Fruit fly (Drosophila melanogaster) whole organism, embryonic: ENCODE data around the gene plx.

ENCODE experiments used
- B-H1 ChIP-seq: fragments of 200-800 bp; sonication (Bioruptor generic); IDR thresholded peaks from 3 replicates; pipeline ENCODE4 v1.3.6; 2022; ENCODE audit warnings: missing biosample characterization, missing genetic modification characterization
- BEAF-32 ChIP-seq: fragments of 200-800 bp; sonication (Bioruptor generic); optimal IDR thresholded peaks from 3 replicates; lab custom pipeline; 2017; ENCODE audit warnings: missing biosample characterization, missing genetic modification characterization, mild to moderate bottlenecking, moderate library complexity, missing genetic modification reagents
- Bgb ChIP-seq: fragments of 200-800 bp; sonication (Bioruptor generic); IDR thresholded peaks from 2 replicates; pipeline ENCODE4 v1.3.6; 2022; ENCODE audit warnings: missing biosample characterization, missing genetic modification characterization; ENCODE audit not compliant: partially characterized antibody
- CG10654 ChIP-seq: fragments of 200-800 bp; sonication (Bioruptor generic); optimal IDR thresholded peaks from 2 replicates; lab custom pipeline; 2016; ENCODE audit warnings: missing biosample characterization, missing genetic modification characterization
- CG10979 ChIP-seq: fragments of 200-800 bp; sonication (Bioruptor generic); optimal IDR thresholded peaks from 2 replicates; lab custom pipeline; 2018; ENCODE audit warnings: missing biosample characterization, mild to moderate bottlenecking, missing genetic modification characterization, moderate library complexity
- CG11456 ChIP-seq: fragments of 200-800 bp; sonication (Bioruptor generic); IDR thresholded peaks from 3 replicates; pipeline ENCODE4 v1.3.6; 2022; ENCODE audit warnings: missing biosample characterization, missing genetic modification characterization
- CG12219 ChIP-seq: fragments of 200-800 bp; sonication (Bioruptor generic); optimal IDR thresholded peaks from 3 replicates; lab custom pipeline; 2018; ENCODE audit warnings: missing biosample characterization, mild to moderate bottlenecking, missing genetic modification characterization
- CG12391 ChIP-seq: fragments of 200-800 bp; sonication (Bioruptor generic); optimal IDR thresholded peaks from 3 replicates; lab custom pipeline; 2018; ENCODE audit warnings: missing biosample characterization, mild to moderate bottlenecking, missing genetic modification characterization, moderate library complexity
- CG13424 ChIP-seq: fragments of 200-800 bp; sonication (Bioruptor generic); optimal IDR thresholded peaks from 2 replicates; lab custom pipeline; 2019; ENCODE audit warnings: missing biosample characterization, mild to moderate bottlenecking, missing genetic modification characterization, moderate library complexity
- CG14965 ChIP-seq: fragments of 200-800 bp; sonication (Bioruptor generic); optimal IDR thresholded peaks from 2 replicates; lab custom pipeline; 2016; ENCODE audit warnings: missing biosample characterization, missing genetic modification characterization, borderline replicate concordance
- CG15011 ChIP-seq: fragments of 200-800 bp; sonication (Bioruptor generic); optimal IDR thresholded peaks from 3 replicates; lab custom pipeline; 2018; ENCODE audit warnings: missing biosample characterization, mild to moderate bottlenecking, missing genetic modification characterization
- CG15514 ChIP-seq: fragments of 200-800 bp; sonication (Bioruptor generic); optimal IDR thresholded peaks from 3 replicates; lab custom pipeline; 2017; ENCODE audit warnings: missing biosample characterization, missing genetic modification characterization, mild to moderate bottlenecking, moderate library complexity, missing genetic modification reagents
- CG1603 ChIP-seq: fragments of 200-800 bp; sonication (Bioruptor generic); optimal IDR thresholded peaks from 2 replicates; lab custom pipeline; 2019; ENCODE audit warnings: missing biosample characterization, mild to moderate bottlenecking, missing genetic modification characterization, moderate library complexity
- CG17912 ChIP-seq: fragments of 200-800 bp; sonication (Bioruptor generic); optimal IDR thresholded peaks from 2 replicates; lab custom pipeline; 2018; ENCODE audit warnings: missing biosample characterization, mild to moderate bottlenecking, missing genetic modification characterization
- CG34376 ChIP-seq: fragments of 200-800 bp; sonication (Bioruptor generic); optimal IDR thresholded peaks from 2 replicates; lab custom pipeline; 2018; ENCODE audit warnings: missing biosample characterization, mild to moderate bottlenecking, missing genetic modification characterization
- CG3995 ChIP-seq: fragments of 200-800 bp; sonication (Bioruptor generic); optimal IDR thresholded peaks from 3 replicates; lab custom pipeline; 2016; ENCODE audit warnings: missing biosample characterization, missing genetic modification characterization
- CG4282 ChIP-seq: fragments of 200-800 bp; sonication (Bioruptor generic); optimal IDR thresholded peaks from 2 replicates; lab custom pipeline; 2016; ENCODE audit warnings: missing biosample characterization, missing genetic modification characterization
- CG5953 ChIP-seq: fragments of 200-800 bp; sonication (Bioruptor generic); IDR thresholded peaks from 2 replicates; pipeline ENCODE4 v1.3.6; 2022; ENCODE audit warnings: missing biosample characterization, missing genetic modification characterization
- CG6272 ChIP-seq: fragments of 200-800 bp; sonication (Bioruptor generic); IDR thresholded peaks from 2 replicates; pipeline ENCODE4 v1.3.6; 2022; ENCODE audit warnings: missing biosample characterization, missing genetic modification characterization
- CG7271 ChIP-seq: fragments of 200-800 bp; sonication (Bioruptor generic); optimal IDR thresholded peaks from 2 replicates; lab custom pipeline; 2018; ENCODE audit warnings: missing biosample characterization, mild to moderate bottlenecking, missing genetic modification characterization, moderate library complexity
- CG8388 ChIP-seq: fragments of 200-800 bp; sonication (Bioruptor generic); optimal IDR thresholded peaks from 2 replicates; lab custom pipeline; 2019; ENCODE audit warnings: missing biosample characterization, mild to moderate bottlenecking, missing genetic modification characterization, moderate library complexity
- CkIIα-i1 ChIP-seq: fragments of 200-800 bp; sonication (Bioruptor generic); IDR thresholded peaks from 2 replicates; pipeline ENCODE4 v1.3.6; 2022; ENCODE audit warnings: missing biosample characterization, missing genetic modification characterization
- Doc3 ChIP-seq: fragments of 200-800 bp; sonication (Bioruptor generic); IDR thresholded peaks from 3 replicates; pipeline ENCODE4 v1.3.6; 2022; ENCODE audit warnings: missing biosample characterization, missing genetic modification characterization; ENCODE audit not compliant: partially characterized antibody
- Drgx ChIP-seq: fragments of 200-800 bp; sonication (Bioruptor generic); IDR thresholded peaks from 2 replicates; pipeline ENCODE4 v1.3.6; 2022; ENCODE audit warnings: missing biosample characterization, missing genetic modification characterization
- Fer1 ChIP-seq: fragments of 200-800 bp; sonication (Bioruptor generic); optimal IDR thresholded peaks from 2 replicates; lab custom pipeline; 2017; ENCODE audit warnings: missing biosample characterization, mild to moderate bottlenecking, missing genetic modification characterization
- Hmr ChIP-seq: fragments of 200-800 bp; sonication (Bioruptor generic); optimal IDR thresholded peaks from 3 replicates; lab custom pipeline; 2017; ENCODE audit warnings: mild to moderate bottlenecking, missing biosample characterization, missing genetic modification reagents, missing genetic modification characterization
- Lim3 ChIP-seq: fragments of 200-800 bp; sonication (Bioruptor generic); IDR thresholded peaks from 2 replicates; pipeline ENCODE4 v1.3.6; 2022; ENCODE audit warnings: missing biosample characterization, missing genetic modification characterization
- MESR4 ChIP-seq: fragments of 200-800 bp; sonication (Bioruptor generic); optimal IDR thresholded peaks from 2 replicates; lab custom pipeline; 2018; ENCODE audit warnings: missing biosample characterization, mild to moderate bottlenecking, missing genetic modification characterization, moderate library complexity
- Oli ChIP-seq: fragments of 200-800 bp; sonication (Bioruptor generic); optimal IDR thresholded peaks from 2 replicates; lab custom pipeline; 2018; ENCODE audit warnings: missing biosample characterization, mild to moderate bottlenecking, missing genetic modification characterization, moderate library complexity
- Tbp ChIP-seq: fragments of >200 bp; optimal IDR thresholded peaks from 2 replicates; lab custom pipeline; 2018; ENCODE audit warnings: missing biosample characterization, missing genetic modification characterization
- abd-A ChIP-seq: fragments of 200-800 bp; sonication (Bioruptor generic); optimal IDR thresholded peaks from 3 replicates; lab custom pipeline; 2019; ENCODE audit warnings: missing biosample characterization, mild to moderate bottlenecking, missing genetic modification characterization, moderate library complexity
- chm ChIP-seq: fragments of 200-800 bp; sonication (Bioruptor generic); IDR thresholded peaks from 2 replicates; pipeline ENCODE4 v1.3.6; 2022; ENCODE audit warnings: missing biosample characterization, missing genetic modification characterization
- crol ChIP-seq: fragments of 200-800 bp; sonication (Bioruptor generic); IDR thresholded peaks from 2 replicates; pipeline ENCODE4 v1.3.6; 2022; ENCODE audit warnings: missing biosample characterization, missing genetic modification characterization
- dm ChIP-seq: fragments of 200-800 bp; sonication (Bioruptor generic); optimal IDR thresholded peaks from 3 replicates; lab custom pipeline; 2016; ENCODE audit warnings: missing biosample characterization, missing genetic modification characterization
- ewg ChIP-seq: fragments of 200-800 bp; sonication (Bioruptor generic); optimal IDR thresholded peaks from 3 replicates; lab custom pipeline; 2017; ENCODE audit warnings: mild to moderate bottlenecking, missing biosample characterization, missing genetic modification reagents, missing genetic modification characterization
- jigr1 ChIP-seq: fragments of 200-800 bp; sonication (Bioruptor generic); IDR thresholded peaks from 3 replicates; pipeline ENCODE4 v1.3.6; 2022; ENCODE audit warnings: missing biosample characterization, missing genetic modification characterization
- jumu ChIP-seq: fragments of 200-800 bp; sonication (Bioruptor generic); optimal IDR thresholded peaks from 3 replicates; lab custom pipeline; 2016; ENCODE audit warnings: missing biosample characterization, missing genetic modification characterization
- kay ChIP-seq: fragments of 200-800 bp; sonication (Bioruptor generic); optimal IDR thresholded peaks from 2 replicates; lab custom pipeline; 2016; ENCODE audit warnings: missing biosample characterization, missing genetic modification characterization
- org-1 ChIP-seq: fragments of 200-800 bp; sonication (Bioruptor generic); optimal IDR thresholded peaks from 2 replicates; lab custom pipeline; 2017; ENCODE audit warnings: missing biosample characterization, missing genetic modification characterization
- p53 ChIP-seq: fragments of 200-800 bp; sonication (Bioruptor generic); optimal IDR thresholded peaks from 2 replicates; lab custom pipeline; 2016; ENCODE audit warnings: missing biosample characterization, missing genetic modification characterization
- pum ChIP-seq: fragments of 200-800 bp; sonication (Bioruptor generic); optimal IDR thresholded peaks from 2 replicates; lab custom pipeline; 2016; ENCODE audit warnings: missing biosample characterization, missing genetic modification characterization
- ro ChIP-seq: fragments of 200-800 bp; sonication (Bioruptor generic); IDR thresholded peaks from 2 replicates; pipeline ENCODE4 v1.3.6; 2022; ENCODE audit warnings: missing biosample characterization, missing genetic modification characterization
- so ChIP-seq: fragments of 200-800 bp; sonication (Bioruptor generic); IDR thresholded peaks from 3 replicates; pipeline ENCODE4 v1.3.6; 2022; ENCODE audit warnings: missing biosample characterization, missing genetic modification characterization
- sob ChIP-seq: fragments of 200-800 bp; sonication (Bioruptor generic); IDR thresholded peaks from 2 replicates; pipeline ENCODE4 v1.3.6; 2022; ENCODE audit warnings: missing biosample characterization, missing genetic modification characterization
- trem ChIP-seq: fragments of 200-800 bp; optimal IDR thresholded peaks from 3 replicates; lab custom pipeline; 2019; ENCODE audit warnings: missing biosample characterization, mild to moderate bottlenecking, missing genetic modification characterization, moderate library complexity
- twi ChIP-seq: fragments of 200-800 bp; optimal IDR thresholded peaks from 2 replicates; lab custom pipeline; 2019; ENCODE audit warnings: missing biosample characterization, mild to moderate bottlenecking, missing genetic modification characterization, moderate library complexity
- tx ChIP-seq: fragments of 200-800 bp; sonication (Bioruptor generic); optimal IDR thresholded peaks from 2 replicates; lab custom pipeline; 2016; ENCODE audit warnings: missing biosample characterization, missing genetic modification characterization
- unpg ChIP-seq: fragments of 200-800 bp; sonication (Bioruptor generic); optimal IDR thresholded peaks from 3 replicates; lab custom pipeline; 2018; ENCODE audit warnings: missing biosample characterization, mild to moderate bottlenecking, missing genetic modification characterization, moderate library complexity
- zf30C ChIP-seq: fragments of 200-800 bp; sonication (Bioruptor generic); optimal IDR thresholded peaks from 3 replicates; lab custom pipeline; 2018; ENCODE audit warnings: missing biosample characterization, mild to moderate bottlenecking, missing genetic modification characterization
- zfh1 ChIP-seq: fragments of 200-800 bp; sonication (Bioruptor generic); IDR thresholded peaks from 3 replicates; pipeline ENCODE4 v1.3.6; 2022; ENCODE audit warnings: missing biosample characterization, missing genetic modification characterization

The plx gene

dm6 chr3R:5660198-5660893 lies 25.3 kb upstream of the plx start, which contains the start of gene Wdr33 (continued):
- no peak for TF ChIP-seq twi (tag; lab: Kevin White, UChicago)
- no peak for TF ChIP-seq CkIIα-i1
- TF ChIP-seq unpg (GFP tag; lab: Kevin White, UChicago): peak; percentile 31
- TF ChIP-seq ro: no peak
- no peak for TF ChIP-seq crol
- no peak for TF ChIP-seq CG12219
- no peak for TF ChIP-seq CG14965 (GFP tag; lab: Kevin White, UChicago)
- no peak for TF ChIP-seq tx (GFP tag; lab: Kevin White, UChicago)
- no peak for TF ChIP-seq zf30C (GFP tag; lab: Kevin White, UChicago)
- TF ChIP-seq CG3995 (GFP tag; lab: Kevin White, UChicago): peak; percentile 60
- no peak for TF ChIP-seq CG17912
- TF ChIP-seq BEAF-32 (GFP tag; lab: Kevin White, UChicago): peak; percentile 82
- TF ChIP-seq p53: no peak
- TF ChIP-seq CG13424: peak; percentile 56
- TF ChIP-seq Hmr: peak; percentile 60
- no peak for TF ChIP-seq pum (GFP tag; lab: Kevin White, UChicago)
- no peak for TF ChIP-seq kay
- no peak for TF ChIP-seq zfh1
- TF ChIP-seq ewg (GFP tag; lab: Kevin White, UChicago): no peak
- TF ChIP-seq dm (GFP tag; lab: Kevin White, UChicago): peak; percentile 6
- TF ChIP-seq chm (GFP tag; lab: Robert Waterston, UW): no peak
- peak; percentile 60 for TF ChIP-seq CG12391
- no peak for TF ChIP-seq CG7271 (tag; lab: Kevin White, UChicago)
- TF ChIP-seq MESR4 (GFP tag; lab: Kevin White, UChicago): peak; percentile 85
- no peak for TF ChIP-seq Fer1 (GFP tag; lab: Kevin White, UChicago)
- peak; percentile 48 for TF ChIP-seq Oli (tag; lab: Kevin White, UChicago)
- TF ChIP-seq Bgb (GFP tag; lab: Robert Waterston, UW): peak; percentile 83
- peak; percentile 18 for TF ChIP-seq CG10654 (GFP tag; lab: Kevin White, UChicago)
- TF ChIP-seq CG34376 (GFP tag; lab: Kevin White, UChicago): no peak
- TF ChIP-seq sob (GFP tag; lab: Robert Waterston, UW): no peak; the same call in 1 of the 2 replicates
- 0 out of 3 replicates have a peak, but pooled peaks have one; percentile 12 for TF ChIP-seq CG11456 (GFP tag; lab: Robert Waterston, UW)
- TF ChIP-seq trem: peak; percentile 15
- peak; percentile 42; the same call in 2 of the 3 replicates for TF ChIP-seq jigr1 (GFP tag; lab: Robert Waterston, UW)
- no peak for TF ChIP-seq CG1603 (tag; lab: Kevin White, UChicago)
- TF ChIP-seq Doc3 (GFP tag; lab: Robert Waterston, UW): peak; percentile 89
- TF ChIP-seq CG4282: no peak
- TF ChIP-seq CG15011 (GFP tag; lab: Kevin White, UChicago): no peak
- no peak for TF ChIP-seq org-1 (GFP tag; lab: Kevin White, UChicago)
- no peak for TF ChIP-seq Lim3 (GFP tag; lab: Robert Waterston, UW)
- peak; percentile 43 for TF ChIP-seq CG15514 (GFP tag; lab: Kevin White, UChicago)
- TF ChIP-seq abd-A (tag; lab: Kevin White, UChicago): no peak
- TF ChIP-seq CG6272 (GFP tag; lab: Robert Waterston, UW): 0 out of 2 replicates have a peak, but pooled peaks have one; percentile 19
- no peak for TF ChIP-seq so (GFP tag; lab: Robert Waterston, UW)
- no peak for TF ChIP-seq B-H1
- TF ChIP-seq Drgx: peak; percentile 18; the same call in 1 of the 2 replicates
- no peak for TF ChIP-seq CG5953
- TF ChIP-seq CG10979: no peak
- TF ChIP-seq Tbp (GFP tag; lab: Kevin White, UChicago): no peak
- no peak for TF ChIP-seq jumu (GFP tag; lab: Kevin White, UChicago)
- TF ChIP-seq CG8388: peak; percentile 24
